Worm (Caenorhabditis elegans) whole organism, L1 larva: ENCODE measurements around the gene gna-1.

Source experiments
- lin-14 ChIP-seq: fragments of 200-800 bp; sonication (Bioruptor generic); optimal IDR thresholded peaks from 2 replicates; lab custom pipeline; 2018; ENCODE audit warnings: mild to moderate bottlenecking, missing genetic modification characterization, moderate library complexity, missing compliant biosample characterization
- lsy-2 ChIP-seq, 2 experiments: fragments of 150-350 bp; optimal IDR thresholded peaks; 2 replicates each; lab custom pipeline; 2014; ENCODE audit warnings: missing biosample characterization in 2 of 2, missing genetic modification characterization in 2 of 2
- unc-62 ChIP-seq: fragments of 150-350 bp; optimal IDR thresholded peaks from 2 replicates; lab custom pipeline; 2014; ENCODE audit warnings: missing biosample characterization, missing genetic modification reagents, missing genetic modification characterization

ce11 chrV:10350054-10350453 is 30.1 kb upstream of the gna-1 start, which contains the start of gene K07C5.9:
- TF ChIP-seq lin-14 (no peak), lsy-2 (tag; optimal IDR thresholded peaks at IDR 0.05; lab: Kevin White, UChicago) (no peak), unc-62 (GFP tag; lab: Kevin White, UChicago) (no peak)
